Fruit fly (Drosophila melanogaster): ENCODE data around the gene Mpi.

Mpi gene

DNA sequence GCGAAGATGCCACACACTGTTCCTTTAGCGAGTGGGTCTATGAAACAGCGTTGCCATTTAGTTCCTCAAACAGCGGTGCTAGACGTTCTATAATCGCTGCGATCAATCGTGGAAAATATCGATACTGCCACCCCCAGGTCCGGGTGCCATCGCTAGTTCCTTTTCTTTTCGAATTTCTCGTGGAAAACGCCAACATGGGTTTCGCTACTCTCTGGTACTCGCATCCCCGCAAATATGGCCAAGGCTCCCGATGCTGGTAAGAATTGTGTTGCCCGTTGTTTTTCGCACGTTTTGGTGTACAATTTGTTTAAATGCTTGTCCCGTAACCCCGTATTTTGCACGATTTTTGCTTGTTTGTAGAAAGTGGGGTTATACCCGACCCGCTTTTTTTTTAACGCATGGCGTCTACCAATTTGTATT lies 18.5 kb downstream of the Mpi start, which contains the start of gene RpS29 (continued):
- TF ChIP-seq CG2712 (tag; optimal IDR thresholded peaks at IDR 0.05) (peak; percentile 73), CG11696 (GFP tag; IDR thresholded peaks at IDR 0.05) (no peak), CG11398 (GFP tag; optimal IDR thresholded peaks at IDR 0.05) (peak; percentile 65), dysf (GFP tag; IDR thresholded peaks at IDR 0.05) (peak; percentile 80), GATAe (GFP tag; conservative IDR thresholded peaks at IDR 0.05) (no peak; the same call in 1 of the 2 replicates), mirr (GFP tag; optimal IDR thresholded peaks at IDR 0.05) (peak; percentile 93), CG6854 (GFP tag; optimal IDR thresholded peaks at IDR 0.05) (peak; percentile 66), Ets65A (GFP tag) (peak; percentile 99), CG7928 (GFP tag; optimal IDR thresholded peaks at IDR 0.05) (peak; percentile 74), Hey (tag; optimal IDR thresholded peaks at IDR 0.05) (peak; percentile 74), Hmx (GFP tag; optimal IDR thresholded peaks at IDR 0.05) (no peak), CG11093 (GFP tag; IDR thresholded peaks at IDR 0.05) (no peak), repo (GFP tag; optimal IDR thresholded peaks at IDR 0.05) (peak; percentile 71), Dip2 (GFP tag; IDR thresholded peaks at IDR 0.05) (no peak), slp2 (GFP tag; optimal IDR thresholded peaks at IDR 0.05) (peak; percentile 63), Hmr (GFP tag; optimal IDR thresholded peaks at IDR 0.05) (peak; percentile 94), CG1792 (GFP tag; optimal IDR thresholded peaks at IDR 0.05) (peak; percentile 81), CG4730 (GFP tag; IDR thresholded peaks at IDR 0.05) (peak; percentile 46; the same call in 1 of the 2 replicates), pb (GFP tag; optimal IDR thresholded peaks at IDR 0.05) (peak; percentile 78), hkb (optimal IDR thresholded peaks at IDR 0.05) (no peak), hkb (GFP tag; IDR thresholded peaks at IDR 0.05) (peak; percentile 52), CG10209 (GFP tag; optimal IDR thresholded peaks at IDR 0.05) (peak; percentile 72), eve (GFP tag; optimal IDR thresholded peaks at IDR 0.05) (no peak), Gsc (GFP tag; IDR thresholded peaks at IDR 0.05) (no peak), HLH4C (GFP tag; IDR thresholded peaks at IDR 0.05; ENCODE audit: partially characterized antibody) (peak; percentile 82), kah (GFP tag; optimal IDR thresholded peaks at IDR 0.05) (peak; percentile 45), CG32767 (GFP tag; IDR thresholded peaks at IDR 0.05) (peak; percentile 57; the same call in 1 of the 2 replicates), CG10321 (GFP tag; IDR thresholded peaks at IDR 0.05) (peak; percentile 54; the same call in 1 of the 2 replicates), CG18011 (GFP tag; optimal IDR thresholded peaks at IDR 0.05) (peak; percentile 75), Adf1 (GFP tag; IDR thresholded peaks at IDR 0.05) (peak; percentile 74), cwo (GFP tag; optimal IDR thresholded peaks at IDR 0.05) (peak; percentile 48), emc (GFP tag; optimal IDR thresholded peaks at IDR 0.05) (peak; percentile 83), Bteb2 (GFP tag; optimal IDR thresholded peaks at IDR 0.05) (peak; percentile 76), CHES-1-like (GFP tag; optimal IDR thresholded peaks at IDR 0.05) (peak; percentile 93), otp (GFP tag; IDR thresholded peaks at IDR 0.05) (peak; percentile 66; the same call in 2 of the 3 replicates), ftz-f1 (GFP tag; optimal IDR thresholded peaks at IDR 0.05) (peak; percentile 74), en (GFP tag; optimal IDR thresholded peaks at IDR 0.05) (peak; percentile 59), CG15011 (GFP tag; optimal IDR thresholded peaks at IDR 0.05) (peak; percentile 49), wek (GFP tag; optimal IDR thresholded peaks at IDR 0.05) (peak; percentile 68), sens-2 (GFP tag; IDR thresholded peaks at IDR 0.05) (no peak; the same call in 1 of the 2 replicates), Optix (GFP tag; IDR thresholded peaks at IDR 0.05) (peak; percentile 46; the same call in 1 of the 3 replicates), Scr (GFP tag; IDR thresholded peaks at IDR 0.05; ENCODE audit: partially characterized antibody) (peak; percentile 91), h (optimal IDR thresholded peaks at IDR 0.05) (no peak), odd (GFP tag; optimal IDR thresholded peaks at IDR 0.05) (peak; percentile 72), pnt (GFP tag; optimal IDR thresholded peaks at IDR 0.05) (peak; percentile 73), p53 (GFP tag; optimal IDR thresholded peaks at IDR 0.05) (peak; percentile 83), CG6175 (GFP tag; IDR thresholded peaks at IDR 0.05) (peak; percentile 84), CG18599 (GFP tag; optimal IDR thresholded peaks at IDR 0.05) (peak; percentile 86), CG12769 (tag; optimal IDR thresholded peaks at IDR 0.05) (peak; percentile 89), vfl (GFP tag; optimal IDR thresholded peaks at IDR 0.05) (peak; percentile 79), jing (GFP tag; optimal IDR thresholded peaks at IDR 0.05) (no peak), bsh (GFP tag; optimal IDR thresholded peaks at IDR 0.05) (peak; percentile 46 to 49)

Measured in whole organism, embryonic.